Fruit fly (Drosophila melanogaster) whole organism, prepupa: ENCODE data around the gene raptor.

ENCODE experiments used
- CG10669 ChIP-seq: fragments of 200-800 bp; sonication (Bioruptor generic); optimal IDR thresholded peaks from 3 replicates; lab custom pipeline; 2018; ENCODE audit warnings: missing biosample characterization, mild to moderate bottlenecking, missing genetic modification characterization, moderate library complexity
- CG11294 ChIP-seq: fragments of 200-800 bp; sonication (Bioruptor generic); IDR thresholded peaks from 2 replicates; pipeline ENCODE4 v1.3.6; 2022; ENCODE audit warnings: missing biosample characterization, missing genetic modification characterization
- CG3919 ChIP-seq: fragments of 200-800 bp; sonication (Bioruptor generic); optimal IDR thresholded peaks from 3 replicates; lab custom pipeline; 2016; ENCODE audit warnings: missing biosample characterization, missing genetic modification characterization
- CG6276 ChIP-seq: fragments of 200-800 bp; sonication (Bioruptor generic); optimal IDR thresholded peaks from 2 replicates; lab custom pipeline; 2017; ENCODE audit warnings: missing biosample characterization, mild to moderate bottlenecking, missing genetic modification characterization
- CG6808 ChIP-seq: fragments of 200-800 bp; sonication (Bioruptor generic); optimal IDR thresholded peaks from 3 replicates; lab custom pipeline; 2017; ENCODE audit warnings: missing biosample characterization, missing genetic modification characterization, mild to moderate bottlenecking, moderate library complexity, missing genetic modification reagents
- Gug ChIP-seq: fragments of 200-800 bp; sonication (Bioruptor generic); IDR thresholded peaks from 2 replicates; pipeline ENCODE4 v1.3.6; 2022; ENCODE audit warnings: missing biosample characterization, missing genetic modification characterization
- fd59A ChIP-seq: fragments of 200-800 bp; sonication (Bioruptor generic); optimal IDR thresholded peaks from 2 replicates; lab custom pipeline; 2017; ENCODE audit warnings: missing biosample characterization, mild to moderate bottlenecking, missing genetic modification characterization, missing genetic modification reagents
- salr ChIP-seq, 2 experiments: fragments of 200-800 bp; sonication (Bioruptor generic); optimal IDR thresholded peaks; 3 replicates each; lab custom pipeline; 2016 to 2018; ENCODE audit warnings: missing biosample characterization in 2 of 2, missing genetic modification characterization in 2 of 2, mild to moderate bottlenecking in 1 of 2
- svp ChIP-seq: fragments of 200-800 bp; sonication (Bioruptor generic); peaks from one replicate; lab custom pipeline; 2016; ENCODE audit warnings: missing biosample characterization, missing genetic modification characterization
- vri ChIP-seq: fragments of 200-800 bp; sonication (Bioruptor generic); optimal IDR thresholded peaks from 3 replicates; lab custom pipeline; 2016; ENCODE audit warnings: missing biosample characterization, mild to moderate bottlenecking, missing genetic modification characterization

DNA sequence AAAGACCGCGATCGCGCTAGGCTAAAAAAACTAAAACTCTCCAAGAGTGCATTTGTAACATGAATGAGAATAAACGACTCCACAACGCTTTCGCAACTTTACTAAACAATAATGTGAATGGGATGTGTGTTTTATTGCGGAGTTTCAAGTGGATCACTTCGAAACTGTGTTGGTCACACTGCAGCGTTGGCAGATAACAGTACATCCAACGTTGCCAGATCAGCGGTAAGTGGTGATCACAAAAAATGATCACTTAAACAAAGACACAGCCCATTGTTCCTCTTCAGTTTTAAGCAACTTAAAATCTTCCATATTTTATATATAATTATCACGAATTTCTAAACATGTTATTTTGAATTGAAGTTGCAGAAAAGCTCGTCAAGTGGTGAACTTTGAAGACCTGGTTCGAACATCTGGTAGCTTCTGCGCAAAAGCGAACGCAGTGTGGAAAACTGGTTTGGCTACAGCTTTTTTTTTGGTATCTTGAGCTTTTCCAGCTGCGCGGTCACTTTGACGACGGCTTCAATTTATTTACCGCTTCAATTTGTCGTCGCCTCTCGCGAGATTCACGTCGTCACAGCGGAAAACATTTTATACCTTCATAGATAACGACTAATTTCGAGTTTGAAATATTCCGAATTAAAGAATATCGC, 39.6 kb downstream of the raptor start, which contains the start of gene CG5921:
- TF ChIP-seq CG11294 (GFP tag; lab: Robert Waterston, UW) = no peak
- no peak for TF ChIP-seq CG6808 (GFP tag; lab: Kevin White, UChicago)
- TF ChIP-seq salr (GFP tag; optimal IDR thresholded peaks at IDR 0.05; lab: Kevin White, UChicago) = no peak
- TF ChIP-seq vri (GFP tag; lab: Kevin White, UChicago) = no peak
- TF ChIP-seq CG6276 (GFP tag; lab: Kevin White, UChicago) = no peak
- no peak for TF ChIP-seq fd59A (GFP tag; lab: Kevin White, UChicago)
- TF ChIP-seq svp = peak; percentile 43
- TF ChIP-seq Gug (GFP tag; lab: Robert Waterston, UW) = no peak
- TF ChIP-seq CG3919 (GFP tag; lab: Kevin White, UChicago) = no peak
- no peak for TF ChIP-seq CG10669 (GFP tag; lab: Kevin White, UChicago)
